Worm (Caenorhabditis elegans) whole organism, midembryonic: ENCODE results near the gene nas-17.

Experiments
- T22C8.4 ChIP-seq: fragments of 200-800 bp; sonication (Bioruptor generic); IDR thresholded peaks from 2 replicates; pipeline ENCODE4 v1.3.6; 2022; ENCODE audit warnings: missing genetic modification characterization, missing compliant biosample characterization
- cog-1 ChIP-seq: sonication (generic microtip); optimal IDR thresholded peaks from 2 replicates; lab custom pipeline; 2016; ENCODE audit warnings: missing genetic modification characterization, missing compliant biosample characterization
- flt-1 ChIP-seq: fragments of 200-800 bp; sonication (Bioruptor generic); IDR thresholded peaks from 2 replicates; pipeline ENCODE4 v1.3.6; 2022; ENCODE audit warnings: missing genetic modification characterization, missing compliant biosample characterization
- klf-2 ChIP-seq: fragments of 200-800 bp; sonication (Bioruptor generic); conservative IDR thresholded peaks from 2 replicates; pipeline ENCODE4 v1.3.6; 2022; ENCODE audit warnings: missing genetic modification reagents, missing genetic modification characterization, missing compliant biosample characterization
- med-1 ChIP-seq: sonication (generic microtip); optimal IDR thresholded peaks from 2 replicates; lab custom pipeline; 2017; ENCODE audit warnings: missing genetic modification characterization, mild to moderate bottlenecking, missing compliant biosample characterization, antibody characterized with exemption, missing genetic modification reagents; ENCODE audit not compliant: insufficient read depth
- ref-1 ChIP-seq: fragments of 200-800 bp; sonication (Bioruptor generic); conservative IDR thresholded peaks from 2 replicates; pipeline ENCODE4 v1.3.6; 2022; ENCODE audit warnings: missing genetic modification reagents, missing genetic modification characterization, missing compliant biosample characterization
- tab-1 ChIP-seq: fragments of 200-800 bp; sonication (Bioruptor generic); IDR thresholded peaks from 2 replicates; pipeline ENCODE4 v1.3.6; 2022; ENCODE audit warnings: missing genetic modification characterization, missing compliant biosample characterization
- ztf-23 ChIP-seq: fragments of 200-800 bp; sonication (Bioruptor generic); IDR thresholded peaks from 2 replicates; pipeline ENCODE4 v1.3.6; 2022; ENCODE audit warnings: missing genetic modification reagents, missing genetic modification characterization, missing compliant biosample characterization
- ztf-29 ChIP-seq: fragments of 200-800 bp; sonication (Bioruptor generic); IDR thresholded peaks from 2 replicates; pipeline ENCODE4 v1.3.6; 2022; ENCODE audit warnings: missing genetic modification reagents, missing genetic modification characterization, missing compliant biosample characterization

Gene nas-17

ce11 chrV:11398616-11399015, at the start of gene nas-17:
nas-17 (plus strand) TSS chrV:11398916.
- TF ChIP-seq flt-1 (no peak), klf-2 (GFP tag; lab: Robert Waterston, UW) (no peak), T22C8.4 (no peak), cog-1 (tag; lab: Kevin White, UChicago) (no peak), ztf-23 (GFP tag; lab: Robert Waterston, UW) (no peak), tab-1 (no peak), med-1 (GFP tag; lab: Kevin White, UChicago) (no peak), ztf-29 (no peak), ref-1 (GFP tag; lab: Robert Waterston, UW) (no peak)

DNA sequence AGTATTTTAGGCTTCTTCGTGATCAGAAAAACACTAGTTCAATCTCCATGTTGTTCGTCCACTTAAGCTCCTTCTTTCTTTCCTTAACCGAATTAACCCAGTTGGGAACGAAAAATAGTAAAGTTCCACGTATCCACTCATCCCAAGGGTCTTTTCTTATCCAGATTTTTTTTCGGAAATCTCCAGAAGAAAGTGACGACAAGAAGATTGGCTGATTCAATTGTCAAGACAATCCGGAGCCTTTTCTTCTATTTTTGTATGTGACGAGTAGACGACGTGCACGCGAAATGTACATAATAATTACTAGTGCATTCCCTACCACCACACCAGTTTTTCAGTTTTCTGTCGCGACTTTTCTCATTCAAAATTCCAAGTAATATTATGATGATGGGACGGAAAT, 47.5 kb upstream of the nas-17 start:
- TF ChIP-seq med-1 (GFP tag; lab: Kevin White, UChicago) (no peak), cog-1 (tag; lab: Kevin White, UChicago) (no peak), T22C8.4 (no peak), flt-1 (no peak), ref-1 (GFP tag; lab: Robert Waterston, UW) (no peak), tab-1 (no peak), ztf-23 (GFP tag; lab: Robert Waterston, UW) (no peak), ztf-29 (no peak), klf-2 (GFP tag; lab: Robert Waterston, UW) (no peak)

- TF ChIP-seq tab-1 (no peak), flt-1 (no peak), ztf-29 (no peak), ztf-23 (GFP tag; lab: Robert Waterston, UW) (no peak), klf-2 (GFP tag; lab: Robert Waterston, UW) (no peak), med-1 (GFP tag; lab: Kevin White, UChicago) (no peak), T22C8.4 (no peak), ref-1 (GFP tag; lab: Robert Waterston, UW) (no peak), cog-1 (tag; lab: Kevin White, UChicago) (no peak)
Observed at ce11 chrV:11352893-11353292, 45.8 kb upstream of the nas-17 start, which contains the start of gene npr-25. npr-25 (minus strand) TSS chrV:11352993.

ce11 chrV:11354264-11354663, 44.5 kb upstream of the nas-17 start:
- no peak for TF ChIP-seq klf-2 (GFP tag; lab: Robert Waterston, UW)
- no peak for TF ChIP-seq cog-1 (tag; lab: Kevin White, UChicago)
- no peak for TF ChIP-seq ztf-23 (GFP tag; lab: Robert Waterston, UW)
- no peak for TF ChIP-seq ztf-29
- no peak for TF ChIP-seq flt-1
- no peak for TF ChIP-seq T22C8.4
- TF ChIP-seq tab-1: no peak
- TF ChIP-seq med-1 (GFP tag; lab: Kevin White, UChicago): no peak
- TF ChIP-seq ref-1 (GFP tag; lab: Robert Waterston, UW): no peak

DNA sequence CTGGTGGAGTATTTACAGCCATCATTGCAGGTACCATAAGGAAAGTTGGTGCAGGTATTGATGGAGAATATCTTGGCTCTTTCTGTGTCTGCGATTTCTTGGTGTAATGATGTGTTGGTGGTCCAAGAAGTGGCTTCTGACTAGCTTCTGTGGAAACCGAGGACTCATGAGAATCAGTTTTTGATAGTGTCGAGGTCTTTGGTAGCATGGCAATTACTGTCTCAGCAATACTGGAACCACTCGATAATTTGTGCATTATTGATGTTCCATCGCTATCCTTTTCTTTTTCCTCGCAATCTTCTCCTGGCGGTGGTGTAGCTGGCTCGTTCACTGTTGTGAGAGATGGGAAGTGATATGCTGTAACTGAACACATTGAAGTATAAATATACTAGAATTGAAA, 35.1 kb upstream of the nas-17 start:
- no peak for TF ChIP-seq tab-1
- TF ChIP-seq ztf-29: no peak
- TF ChIP-seq cog-1 (tag; lab: Kevin White, UChicago): no peak

DNA sequence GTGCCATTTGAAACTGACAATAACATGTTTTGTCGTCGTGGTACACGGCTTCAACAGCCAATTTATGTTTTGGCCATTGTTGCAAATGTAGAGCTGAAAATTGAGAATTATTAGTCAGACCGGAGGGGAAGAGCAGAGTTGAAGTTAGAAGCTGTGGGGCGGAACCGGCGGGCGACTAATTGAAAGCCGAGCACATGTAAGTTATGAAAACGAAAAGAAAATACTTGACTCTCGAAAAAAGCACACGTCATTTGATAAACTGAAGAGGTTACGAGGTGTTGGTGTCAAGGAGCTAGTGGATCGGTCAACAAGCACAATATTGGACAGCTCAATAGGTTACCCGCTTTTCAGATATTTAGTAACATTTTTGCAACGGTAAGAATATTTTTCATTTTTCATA, 32.6 kb upstream of the nas-17 start, which contains the start of gene dop-5:
dop-5 (minus strand) TSS at position 101 of the 400 bp plus-strand sequence.
- no peak for TF ChIP-seq flt-1
- no peak for TF ChIP-seq cog-1 (tag; lab: Kevin White, UChicago)
- TF ChIP-seq klf-2 (GFP tag; lab: Robert Waterston, UW): no peak
- no peak for TF ChIP-seq tab-1
- TF ChIP-seq ztf-29: no peak
- TF ChIP-seq T22C8.4: no peak
- TF ChIP-seq ref-1 (GFP tag; lab: Robert Waterston, UW): no peak
- TF ChIP-seq ztf-23 (GFP tag; lab: Robert Waterston, UW): no peak

ce11 chrV:11372284-11372878, 26.3 kb upstream of the nas-17 start:
- TF ChIP-seq ztf-23 (GFP tag; lab: Robert Waterston, UW) (no peak), flt-1 (no peak), cog-1 (tag; lab: Kevin White, UChicago) (no peak)

ce11 chrV:11373918-11374317, 24.8 kb upstream of the nas-17 start:
- TF ChIP-seq cog-1 (tag; lab: Kevin White, UChicago): no peak
- TF ChIP-seq tab-1: no peak
- no peak for TF ChIP-seq med-1 (GFP tag; lab: Kevin White, UChicago)
- no peak for TF ChIP-seq ztf-29
- no peak for TF ChIP-seq ztf-23 (GFP tag; lab: Robert Waterston, UW)
- no peak for TF ChIP-seq T22C8.4
- TF ChIP-seq klf-2 (GFP tag; lab: Robert Waterston, UW): no peak

DNA sequence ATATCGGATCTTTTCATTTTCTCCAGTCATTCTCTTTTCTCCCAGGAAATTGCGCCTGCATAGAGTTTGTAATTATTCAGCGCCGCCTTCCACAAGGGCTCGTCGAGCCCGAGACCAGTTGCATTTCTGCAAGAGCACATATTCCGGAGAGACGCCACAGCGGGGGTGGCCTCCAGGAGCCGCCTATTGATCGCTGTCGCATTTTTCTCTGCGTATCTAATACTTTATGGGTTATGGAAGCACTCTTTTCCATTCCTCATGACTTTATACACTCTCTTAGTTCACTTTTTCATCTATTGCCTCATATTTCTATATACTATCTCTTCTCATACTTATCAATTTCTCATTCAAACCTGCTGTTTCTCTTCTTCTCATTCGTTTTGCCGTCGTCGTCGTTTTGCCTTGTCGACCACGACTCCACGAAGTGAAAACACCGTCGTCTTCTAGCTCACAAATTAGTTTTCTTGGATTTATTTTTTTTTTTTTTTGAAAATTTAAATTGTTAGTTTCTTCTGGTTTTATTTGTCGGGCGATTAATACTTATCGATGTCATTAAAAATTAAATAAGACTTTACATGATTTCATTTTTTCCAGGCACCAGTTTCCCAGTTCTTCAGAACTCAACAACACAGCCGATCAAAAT, 23.4 kb upstream of the nas-17 start, which contains the start of gene cnb-1:
cnb-1 (plus strand) TSS at position 593 of the 643 bp plus-strand sequence.
- TF ChIP-seq med-1 (GFP tag; lab: Kevin White, UChicago) (no peak), T22C8.4 (peak; percentile 63), klf-2 (GFP tag; lab: Robert Waterston, UW) (no peak), flt-1 (no peak), tab-1 (no peak)

DNA sequence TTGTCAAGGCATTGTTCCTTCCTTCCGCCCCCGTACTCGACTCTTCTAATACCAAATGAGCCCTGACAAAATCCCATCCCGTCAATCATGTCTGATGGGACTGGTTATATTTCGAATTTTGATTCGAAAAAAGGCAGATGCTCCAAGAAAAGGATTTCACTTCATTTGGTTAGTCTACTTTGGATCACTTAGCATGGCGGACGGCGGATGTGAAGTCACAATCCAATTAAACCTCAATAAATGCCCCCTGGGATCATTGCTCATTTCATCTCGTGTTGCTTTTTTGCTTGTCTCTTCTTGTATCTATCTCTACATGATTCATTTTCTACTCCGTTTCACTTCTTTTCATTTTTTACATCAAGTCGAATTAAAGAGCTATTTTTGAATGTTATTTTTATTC, 19.4 kb upstream of the nas-17 start:
- TF ChIP-seq cog-1 (tag; lab: Kevin White, UChicago): no peak
- no peak for TF ChIP-seq T22C8.4
- TF ChIP-seq tab-1: no peak
- TF ChIP-seq ztf-29: no peak
- no peak for TF ChIP-seq flt-1
- no peak for TF ChIP-seq med-1 (GFP tag; lab: Kevin White, UChicago)
- no peak for TF ChIP-seq klf-2 (GFP tag; lab: Robert Waterston, UW)
- no peak for TF ChIP-seq ref-1 (GFP tag; lab: Robert Waterston, UW)
- TF ChIP-seq ztf-23 (GFP tag; lab: Robert Waterston, UW): no peak
